Worm (Caenorhabditis elegans) whole organism, L1 larva: ENCODE data around the gene ZK856.4.

Source experiments
- C16A3.4 ChIP-seq: fragments of 150-350 bp; optimal IDR thresholded peaks from 2 replicates; lab custom pipeline; 2014; ENCODE audit warnings: missing biosample characterization, missing genetic modification characterization
- C34B4.2 ChIP-seq: sonication (generic microtip); optimal IDR thresholded peaks from 2 replicates; lab custom pipeline; 2017; ENCODE audit warnings: mild to moderate bottlenecking, missing genetic modification characterization, missing compliant biosample characterization
- F16B12.6 ChIP-seq: fragments of 150-350 bp; optimal IDR thresholded peaks from 2 replicates; lab custom pipeline; 2014; ENCODE audit warnings: missing biosample characterization, missing genetic modification characterization
- Y116A8C.19 ChIP-seq: sonication (generic microtip); optimal IDR thresholded peaks from 2 replicates; lab custom pipeline; 2016; ENCODE audit warnings: missing compliant biosample characterization, missing genetic modification characterization, borderline replicate concordance
- aly-2 ChIP-seq: fragments of 150-350 bp; optimal IDR thresholded peaks from 2 replicates; lab custom pipeline; 2014; ENCODE audit warnings: missing biosample characterization, missing genetic modification characterization
- ceh-88 ChIP-seq: fragments of 200-800 bp; sonication (Bioruptor generic); IDR thresholded peaks from 2 replicates; pipeline ENCODE4 v1.3.6; 2022; ENCODE audit warnings: missing genetic modification characterization, missing compliant biosample characterization
- ceh-90 ChIP-seq: sonication (generic microtip); optimal IDR thresholded peaks from 2 replicates; lab custom pipeline; 2016; ENCODE audit warnings: missing genetic modification characterization, missing compliant biosample characterization
- efl-1 ChIP-seq, 4 experiments: fragments of 150-350 bp; optimal IDR thresholded peaks in 3 of 4; peaks in 1 of 4; 1 replicate in 1 of 4; 2 replicates in 3 of 4; lab custom pipeline; 2014; ENCODE audit warnings: missing biosample characterization in 2 of 4, missing genetic modification characterization in 2 of 4, missing genetic modification reagents in 2 of 4
- efl-3 ChIP-seq: fragments of 200-800 bp; sonication (Bioruptor generic); optimal IDR thresholded peaks from 2 replicates; lab custom pipeline; 2018; ENCODE audit warnings: mild to moderate bottlenecking, missing genetic modification characterization, missing compliant biosample characterization
- egl-13 ChIP-seq: sonication (generic microtip); optimal IDR thresholded peaks from 2 replicates; lab custom pipeline; 2016; ENCODE audit warnings: missing genotype, missing genetic modification reagents, missing genetic modification characterization, missing compliant biosample characterization
- elt-2 ChIP-seq: sonication (generic microtip); optimal IDR thresholded peaks from 2 replicates; lab custom pipeline; 2016; ENCODE audit warnings: missing genetic modification characterization, mild to moderate bottlenecking, inconsistent platforms, missing compliant biosample characterization, missing genetic modification reagents
- elt-3 ChIP-seq, 6 experiments: fragments of 150-350 bp in 1 of 6; sonication (generic microtip); optimal IDR thresholded peaks; 2 replicates each; lab custom pipeline; 2017 to 2018; ENCODE audit warnings: missing biosample characterization in 6 of 6, missing genetic modification characterization in 6 of 6, inconsistent platforms in 1 of 6
- hlh-17 ChIP-seq: fragments of 200-800 bp; sonication (Bioruptor generic); optimal IDR thresholded peaks from 2 replicates; lab custom pipeline; 2018; ENCODE audit warnings: missing genetic modification characterization, mild to moderate bottlenecking, missing compliant biosample characterization, moderate library complexity, borderline replicate concordance
- hlh-4 ChIP-seq: sonication (generic microtip); optimal IDR thresholded peaks from 2 replicates; lab custom pipeline; 2016; ENCODE audit warnings: mild to moderate bottlenecking, missing genetic modification characterization, missing compliant biosample characterization
- isw-1 ChIP-seq: fragments of 200-800 bp; sonication (Bioruptor generic); IDR thresholded peaks from 2 replicates; pipeline ENCODE4 v1.3.6; 2022; ENCODE audit warnings: missing genetic modification characterization, missing compliant biosample characterization
- jun-1 ChIP-seq: fragments of 150-350 bp; optimal IDR thresholded peaks from 2 replicates; lab custom pipeline; 2014; ENCODE audit warnings: missing biosample characterization, missing genetic modification reagents, missing genetic modification characterization
- lin-14 ChIP-seq: fragments of 200-800 bp; sonication (Bioruptor generic); optimal IDR thresholded peaks from 2 replicates; lab custom pipeline; 2018; ENCODE audit warnings: mild to moderate bottlenecking, missing genetic modification characterization, moderate library complexity, missing compliant biosample characterization
- lsy-2 ChIP-seq, 2 experiments: fragments of 150-350 bp; optimal IDR thresholded peaks; 2 replicates each; lab custom pipeline; 2014; ENCODE audit warnings: missing biosample characterization in 2 of 2, missing genetic modification characterization in 2 of 2
- mab-9 ChIP-seq: fragments of 200-800 bp; sonication (Bioruptor generic); IDR thresholded peaks from 2 replicates; pipeline ENCODE4 v1.3.6; 2022; ENCODE audit warnings: missing genetic modification reagents, missing genetic modification characterization, missing compliant biosample characterization
- mdl-1 ChIP-seq, 2 experiments: fragments of 150-350 bp; optimal IDR thresholded peaks; 2 replicates each; lab custom pipeline; 2014 to 2017; ENCODE audit warnings: missing biosample characterization in 2 of 2, missing genetic modification characterization in 2 of 2, inconsistent platforms in 1 of 2
- nhr-11 ChIP-seq: fragments of 150-350 bp; optimal IDR thresholded peaks from 2 replicates; lab custom pipeline; 2014; ENCODE audit warnings: missing biosample characterization, missing genetic modification characterization
- nhr-12 ChIP-seq: sonication (generic microtip); optimal IDR thresholded peaks from 2 replicates; lab custom pipeline; 2017; ENCODE audit warnings: missing biosample characterization, missing genetic modification characterization
- nhr-19 ChIP-seq: fragments of 200-800 bp; sonication (Bioruptor generic); conservative IDR thresholded peaks from 2 replicates; pipeline ENCODE4 v1.3.6; 2022; ENCODE audit warnings: missing genetic modification characterization, missing compliant biosample characterization
- nhr-76 ChIP-seq: sonication (generic microtip); optimal IDR thresholded peaks from 2 replicates; lab custom pipeline; 2017; ENCODE audit warnings: missing biosample characterization, missing genetic modification characterization
- nhr-77 ChIP-seq: fragments of 150-350 bp; optimal IDR thresholded peaks from 2 replicates; lab custom pipeline; 2014; ENCODE audit warnings: missing biosample characterization, missing genetic modification characterization
- pag-3 ChIP-seq: sonication (generic microtip); optimal IDR thresholded peaks from 2 replicates; lab custom pipeline; 2017; ENCODE audit warnings: missing genetic modification characterization, mild to moderate bottlenecking, missing compliant biosample characterization, antibody characterized with exemption, borderline replicate concordance; ENCODE audit not compliant: insufficient read depth
- rnt-1 ChIP-seq: sonication (generic microtip); optimal IDR thresholded peaks from 2 replicates; lab custom pipeline; 2016; ENCODE audit warnings: mild to moderate bottlenecking, missing genetic modification characterization, moderate library complexity, missing compliant biosample characterization
- sox-4 ChIP-seq: sonication (generic microtip); optimal IDR thresholded peaks from 2 replicates; lab custom pipeline; 2016; ENCODE audit warnings: missing genetic modification characterization, missing compliant biosample characterization
- sptf-1 ChIP-seq: fragments of 150-350 bp; optimal IDR thresholded peaks from 2 replicates; lab custom pipeline; 2014; ENCODE audit warnings: missing biosample characterization, missing genetic modification characterization
- swsn-7 ChIP-seq: sonication (generic microtip); optimal IDR thresholded peaks from 2 replicates; lab custom pipeline; 2016; ENCODE audit warnings: missing genetic modification characterization, missing compliant biosample characterization
- unc-130 ChIP-seq: fragments of 150-350 bp; optimal IDR thresholded peaks from 2 replicates; lab custom pipeline; 2017; ENCODE audit warnings: missing biosample characterization, missing genetic modification characterization, inconsistent platforms
- unc-86 ChIP-seq: sonication (generic microtip); optimal IDR thresholded peaks from 2 replicates; lab custom pipeline; 2016; ENCODE audit warnings: missing genetic modification characterization, missing compliant biosample characterization
- xbp-1 ChIP-seq: sonication (generic microtip); optimal IDR thresholded peaks from 2 replicates; lab custom pipeline; 2016; ENCODE audit warnings: missing genetic modification characterization, missing compliant biosample characterization
- zip-4 ChIP-seq: fragments of 200-800 bp; sonication (Bioruptor generic); optimal IDR thresholded peaks from 2 replicates; lab custom pipeline; 2018; ENCODE audit warnings: mild to moderate bottlenecking, missing genetic modification characterization, moderate library complexity, missing compliant biosample characterization
- ztf-4 ChIP-seq: fragments of 150-350 bp; optimal IDR thresholded peaks from 2 replicates; lab custom pipeline; 2014; ENCODE audit warnings: missing biosample characterization, missing genetic modification characterization

ZK856.4 gene

DNA sequence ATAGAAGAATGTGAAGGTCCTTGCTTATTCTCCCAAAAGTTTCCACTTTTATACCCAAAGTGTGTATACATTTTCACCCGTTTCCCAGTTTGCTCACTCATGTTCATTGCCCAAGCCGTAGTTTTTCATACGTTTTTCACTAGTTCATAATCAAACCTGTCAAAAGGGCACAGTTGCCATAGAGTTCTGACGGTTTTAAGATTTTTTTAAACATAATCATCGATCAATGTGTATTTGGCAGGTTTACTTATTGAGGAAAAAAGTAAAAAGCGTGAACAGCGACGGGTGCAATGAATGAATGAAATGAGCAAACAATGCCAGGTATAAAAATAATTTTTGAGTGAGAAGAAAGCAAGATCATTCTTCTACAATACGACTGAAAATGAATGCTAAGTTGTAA is 38.2 kb downstream of the ZK856.4 start, which contains the start of the genes fipr-5 and fipr-9:
fipr-5 (minus strand) TSS at position 101 of the 400 bp plus-strand sequence.
fipr-9 (plus strand) TSS at position 346 of the 400 bp plus-strand sequence.
- TF ChIP-seq rnt-1 (tag; lab: Kevin White, UChicago) (no peak), lsy-2 (tag; optimal IDR thresholded peaks at IDR 0.05; lab: Kevin White, UChicago) (no peak), Y116A8C.19 (tag; lab: Kevin White, UChicago) (no peak), C34B4.2 (tag; lab: Kevin White, UChicago) (no peak), ztf-4 (tag; lab: Kevin White, UChicago) (no peak), egl-13 (tag; lab: Kevin White, UChicago) (no peak), F16B12.6 (tag; lab: Kevin White, UChicago) (no peak), efl-3 (no peak)

DNA sequence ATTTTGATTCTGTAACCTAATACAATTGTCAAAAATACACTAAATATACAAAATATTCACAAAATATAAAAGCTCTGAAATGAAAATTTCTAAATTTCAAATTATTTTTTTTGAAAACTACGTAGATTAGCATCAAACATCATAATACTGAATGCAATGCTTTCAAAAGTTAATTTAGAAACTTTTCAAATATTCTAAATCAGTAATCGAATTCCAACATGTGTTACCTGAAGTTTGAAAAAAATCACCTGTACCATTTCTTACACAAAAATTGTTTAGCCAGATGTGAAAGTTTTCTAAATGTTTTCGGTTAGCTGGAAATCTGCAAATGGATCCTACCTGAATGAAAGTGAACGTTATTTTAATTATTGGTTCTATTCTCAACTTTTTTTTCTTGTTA is 38.9 kb downstream of the ZK856.4 start, which contains the start of gene C12D8.20:
C12D8.20 (plus strand) TSS at position 301 of the 400 bp plus-strand sequence.
- no peak for TF ChIP-seq sox-4 (tag; lab: Kevin White, UChicago)
- no peak for TF ChIP-seq elt-3 (tag; optimal IDR thresholded peaks at IDR 0.05; lab: Kevin White, UChicago)
- TF ChIP-seq swsn-7 (tag; lab: Kevin White, UChicago): no peak
- no peak for TF ChIP-seq nhr-11
- no peak for TF ChIP-seq lsy-2 (tag; optimal IDR thresholded peaks at IDR 0.05; lab: Kevin White, UChicago)

DNA sequence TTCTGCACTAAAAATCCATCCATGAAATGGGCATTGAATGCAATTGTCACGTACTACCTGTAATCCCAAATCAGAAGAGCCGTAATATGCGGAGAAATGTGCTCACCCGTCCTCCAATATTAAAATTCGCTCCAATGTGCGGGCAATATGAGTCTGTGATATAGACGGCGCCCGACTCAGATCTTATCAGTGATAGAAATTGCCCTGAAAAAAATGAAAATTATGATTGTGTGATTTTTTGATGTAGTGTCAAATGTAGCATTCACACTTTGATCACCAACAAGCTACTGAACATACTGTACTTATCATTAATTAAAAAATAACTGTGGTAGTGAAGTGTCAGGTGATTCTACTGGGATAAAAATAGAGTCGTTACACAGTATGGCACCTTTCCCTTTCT is 41.5 kb downstream of the ZK856.4 start:
- TF ChIP-seq unc-130 (tag; lab: Kevin White, UChicago): no peak
- TF ChIP-seq unc-86: no peak
- no peak for TF ChIP-seq hlh-17 (GFP tag; lab: Kevin White, UChicago)
- no peak for TF ChIP-seq isw-1 (GFP tag; lab: Robert Waterston, UW)
- TF ChIP-seq elt-2: peak; percentile 2
- TF ChIP-seq pag-3 (tag; lab: Kevin White, UChicago): no peak
- TF ChIP-seq nhr-12 (tag; lab: Kevin White, UChicago): no peak

DNA sequence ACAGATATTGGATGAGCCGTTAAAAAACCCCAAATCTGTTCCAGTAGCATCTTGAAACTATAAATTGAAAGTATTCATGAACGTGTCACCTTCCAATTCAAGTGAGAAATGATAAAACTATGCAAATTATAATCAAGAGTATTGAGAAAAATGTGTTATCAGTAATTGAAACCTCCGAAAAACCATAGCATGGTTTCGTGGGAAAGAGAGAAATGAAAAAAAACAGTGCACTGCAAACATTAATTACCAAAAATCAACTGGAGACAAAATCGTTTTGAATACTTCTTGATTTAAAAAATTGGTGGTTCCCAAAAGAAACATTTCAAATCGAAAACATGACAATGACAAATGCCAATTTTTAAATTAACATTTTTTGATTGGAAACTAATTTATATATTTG is 42.5 kb downstream of the ZK856.4 start, which contains the start of gene daf-36:
daf-36 (minus strand) TSS at position 101 of the 400 bp plus-strand sequence.
- TF ChIP-seq jun-1 (tag; lab: Kevin White, UChicago): no peak
- TF ChIP-seq ceh-88 (GFP tag; lab: Robert Waterston, UW): no peak
- no peak for TF ChIP-seq aly-2 (tag; lab: Kevin White, UChicago)
- TF ChIP-seq mdl-1 (tag; optimal IDR thresholded peaks at IDR 0.05; lab: Kevin White, UChicago): no peak

DNA sequence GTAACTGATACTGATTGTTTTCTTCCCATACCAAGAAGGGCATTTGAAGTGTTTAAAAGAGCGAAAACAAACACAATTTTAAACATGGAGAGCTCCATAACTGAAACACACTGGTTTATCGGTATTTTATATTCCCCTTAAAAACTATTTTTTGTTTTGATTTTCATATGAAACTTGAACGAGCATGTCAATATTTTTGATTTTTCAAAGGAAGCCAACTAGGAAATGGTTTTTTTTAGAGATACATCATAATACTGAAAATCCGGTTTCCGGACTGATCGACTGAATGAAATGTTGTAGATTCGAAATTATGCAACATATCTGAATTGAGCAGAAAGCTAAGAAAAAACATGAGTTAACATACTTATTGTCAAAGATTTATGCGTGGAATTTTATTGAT is 44.2 kb downstream of the ZK856.4 start, which contains the start of gene ttr-19:
ttr-19 (minus strand) TSS at position 101 of the 400 bp plus-strand sequence.
- no peak for TF ChIP-seq elt-2
- no peak for TF ChIP-seq hlh-4 (tag; lab: Kevin White, UChicago)
- TF ChIP-seq C34B4.2 (tag; lab: Kevin White, UChicago): no peak
- TF ChIP-seq nhr-19 (GFP tag; lab: Robert Waterston, UW): no peak
- no peak for TF ChIP-seq efl-3
- TF ChIP-seq xbp-1 (tag; lab: Kevin White, UChicago): no peak
- no peak for TF ChIP-seq C16A3.4
- TF ChIP-seq mab-9: no peak
- TF ChIP-seq ceh-90 (tag; lab: Kevin White, UChicago): no peak
- no peak for TF ChIP-seq nhr-76 (tag; lab: Kevin White, UChicago)
- no peak for TF ChIP-seq nhr-77 (tag; lab: Kevin White, UChicago)
- no peak for TF ChIP-seq mdl-1 (tag; optimal IDR thresholded peaks at IDR 0.05; lab: Kevin White, UChicago)
- TF ChIP-seq rnt-1 (tag; lab: Kevin White, UChicago): no peak
- TF ChIP-seq efl-1 (optimal IDR thresholded peaks at IDR 0.05; lab: Kevin White, UChicago): no peak
- no peak for TF ChIP-seq efl-1 (GFP tag; optimal IDR thresholded peaks at IDR 0.05 in 1 of 2; lab: Kevin White, UChicago)
- TF ChIP-seq zip-4 (GFP tag; lab: Kevin White, UChicago): no peak
- TF ChIP-seq egl-13 (tag; lab: Kevin White, UChicago): no peak
- TF ChIP-seq sptf-1: no peak
- no peak for TF ChIP-seq lin-14 (GFP tag; lab: Kevin White, UChicago)
- TF ChIP-seq unc-130 (tag; lab: Kevin White, UChicago): no peak
